Worm (Caenorhabditis elegans): ENCODE results near the gene sams-4.
A peak's percentile ranks its signal among the peaks of the same experiment; 100 is the strongest.

Gene sams-4

ce11 chrIV:5821997-5822396 lies 24.2 kb downstream of the sams-4 start:
- TF ChIP-seq tbx-7 (tag; optimal IDR thresholded peaks at IDR 0.05) (no peak), hlh-30 (tag; optimal IDR thresholded peaks at IDR 0.05; ENCODE audit: insufficient read depth) (peak; percentile 11), ahr-1 (tag; optimal IDR thresholded peaks at IDR 0.05) (no peak), ceh-18 (tag; optimal IDR thresholded peaks at IDR 0.05) (peak; percentile 4), unc-42 (tag; optimal IDR thresholded peaks at IDR 0.05) (peak; percentile 66), T23F11.4 (GFP tag; optimal IDR thresholded peaks at IDR 0.05) (no peak), ceh-22 (tag; optimal IDR thresholded peaks at IDR 0.05) (no peak)

DNA sequence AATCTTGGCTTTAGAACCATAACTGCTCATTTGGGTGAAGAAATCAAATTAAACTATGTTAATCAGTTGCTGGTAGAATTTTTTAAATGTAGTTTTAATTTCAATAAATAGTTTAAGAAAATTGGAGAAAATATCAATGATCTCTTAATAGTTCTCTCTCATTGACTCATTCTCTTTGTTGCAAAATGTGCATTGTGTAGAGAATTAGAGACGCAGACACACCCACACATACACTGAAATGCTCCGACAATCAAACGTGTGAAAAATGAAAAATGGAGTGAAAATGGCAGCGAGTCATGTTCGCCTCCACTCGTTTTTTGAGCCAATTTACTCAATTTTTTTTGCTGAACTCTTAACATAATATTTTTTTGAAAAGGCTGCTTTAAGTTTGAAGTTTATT lies 25.2 kb downstream of the sams-4 start:
- TF ChIP-seq unc-55 (GFP tag; optimal IDR thresholded peaks at IDR 0.05), result peak; percentile 76
- no peak for TF ChIP-seq syd-9 (tag; optimal IDR thresholded peaks at IDR 0.05)

DNA sequence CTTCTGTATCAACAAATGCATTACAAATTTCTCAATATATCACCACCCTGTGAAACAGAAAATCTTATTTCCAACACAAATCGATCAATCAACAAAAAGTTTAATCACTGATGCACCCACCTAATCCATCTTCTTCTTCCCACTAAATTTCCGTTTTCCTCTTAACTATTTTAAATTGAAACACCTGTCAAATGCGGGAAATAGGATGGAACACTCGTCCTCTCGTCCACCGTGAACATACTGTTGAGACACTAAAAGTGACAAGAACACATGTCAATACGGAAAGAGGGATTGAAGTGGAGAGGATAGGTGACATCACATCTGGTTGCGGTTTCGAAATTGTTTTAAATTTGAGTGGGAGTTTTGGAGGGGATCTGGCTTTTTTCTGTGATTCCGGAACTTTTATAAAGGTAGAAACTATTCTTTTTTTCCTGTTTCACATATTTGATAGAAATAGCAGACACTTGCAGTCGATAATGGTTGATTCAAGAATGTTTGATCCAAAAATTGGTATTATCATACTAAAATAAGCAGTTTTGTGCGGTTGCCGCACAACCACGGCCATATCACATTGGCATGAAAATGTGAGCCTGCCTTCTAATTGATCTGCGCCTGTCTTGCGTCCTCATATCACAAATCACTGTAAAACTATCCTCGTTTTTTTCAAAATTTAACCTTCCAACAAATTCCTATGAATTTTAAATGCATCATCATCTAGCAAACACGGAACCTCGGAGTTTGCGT lies 25.9 kb downstream of the sams-4 start:
- TF ChIP-seq tbx-2 (tag; optimal IDR thresholded peaks at IDR 0.05) (no peak), rnt-1 (tag; optimal IDR thresholded peaks at IDR 0.05) (peak; percentile 27), ceh-18 (tag; optimal IDR thresholded peaks at IDR 0.05) (no peak), unc-55 (GFP tag; optimal IDR thresholded peaks at IDR 0.05) (peak; percentile 93)

DNA sequence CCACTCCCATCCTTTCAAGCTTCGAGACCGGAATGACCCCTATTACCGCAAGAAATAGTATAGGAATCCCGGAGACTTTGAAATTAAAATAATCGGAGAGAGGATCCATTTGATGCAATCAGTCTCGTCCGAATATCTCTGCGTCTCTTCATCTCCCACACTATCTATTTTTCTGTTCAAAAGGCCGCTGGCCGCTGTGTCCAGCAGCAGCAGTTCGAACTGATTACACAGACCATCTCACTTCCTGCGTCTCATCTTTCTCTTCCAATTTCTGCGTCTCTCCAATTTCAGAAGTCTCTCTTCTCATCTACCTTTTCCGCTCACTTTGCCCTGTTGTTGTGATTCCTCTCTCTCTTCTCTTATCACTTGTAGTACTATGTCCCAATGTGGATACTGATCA lies 28.7 kb downstream of the sams-4 start:
- TF ChIP-seq sox-4 (tag; optimal IDR thresholded peaks at IDR 0.05) (no peak), ceh-18 (tag; optimal IDR thresholded peaks at IDR 0.05) (peak; percentile 59), madf-2 (tag; optimal IDR thresholded peaks at IDR 0.05) (no peak), syd-9 (tag; optimal IDR thresholded peaks at IDR 0.05) (no peak), F13H6.1 (tag; optimal IDR thresholded peaks at IDR 0.05) (peak; percentile 10), tbx-2 (tag; optimal IDR thresholded peaks at IDR 0.05) (no peak), nfya-1 (tag; optimal IDR thresholded peaks at IDR 0.05) (peak; percentile 47), ceh-34 (tag; optimal IDR thresholded peaks at IDR 0.05) (no peak), ceh-9 (tag; optimal IDR thresholded peaks at IDR 0.05) (no peak), ref-2 (tag; optimal IDR thresholded peaks at IDR 0.05) (peak; percentile 9), pax-1 (tag; optimal IDR thresholded peaks at IDR 0.05) (no peak), ceh-14 (tag; optimal IDR thresholded peaks at IDR 0.05) (no peak), elt-2 (tag; optimal IDR thresholded peaks at IDR 0.05) (peak; percentile 64), rnt-1 (tag; optimal IDR thresholded peaks at IDR 0.05) (peak; percentile 42), hlh-13 (GFP tag; optimal IDR thresholded peaks at IDR 0.05) (no peak), unc-55 (GFP tag; optimal IDR thresholded peaks at IDR 0.05) (peak; percentile 82), fax-1 (tag; optimal IDR thresholded peaks at IDR 0.05) (no peak)

DNA sequence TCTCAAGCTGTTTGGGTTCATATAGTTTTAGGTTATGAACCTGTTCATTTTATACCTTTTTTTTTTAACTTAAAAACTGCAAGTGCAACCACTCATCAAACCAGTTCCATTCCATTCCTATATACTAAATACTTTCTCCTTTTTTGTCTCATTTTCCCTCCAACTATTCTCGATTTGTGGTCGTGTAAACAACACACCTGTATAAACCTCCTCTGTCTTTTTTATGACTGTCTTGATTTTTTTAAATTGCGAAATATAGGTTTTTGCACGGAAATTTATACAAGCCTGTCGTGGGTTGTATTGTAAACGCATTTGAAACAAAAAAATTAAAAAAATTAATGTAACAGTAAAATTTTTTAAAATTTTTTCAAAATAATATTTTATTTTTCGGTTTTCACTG lies 29.7 kb downstream of the sams-4 start:
- TF ChIP-seq C08G9.2 (tag; optimal IDR thresholded peaks at IDR 0.05), result no peak
- TF ChIP-seq mec-3 (tag; optimal IDR thresholded peaks at IDR 0.05; ENCODE audit: borderline replicate concordance), result no peak
- TF ChIP-seq fax-1 (tag; optimal IDR thresholded peaks at IDR 0.05), result no peak
- no peak for TF ChIP-seq pat-9 (tag; optimal IDR thresholded peaks at IDR 0.05)
- TF ChIP-seq ahr-1 (tag; optimal IDR thresholded peaks at IDR 0.05), result no peak
- TF ChIP-seq tbx-7 (tag; optimal IDR thresholded peaks at IDR 0.05), result no peak
- TF ChIP-seq Y22D7AL.16 (tag; optimal IDR thresholded peaks at IDR 0.05), result no peak
- no peak for TF ChIP-seq hlh-8 (tag; optimal IDR thresholded peaks at IDR 0.05)
- no peak for TF ChIP-seq hlh-30 (tag; optimal IDR thresholded peaks at IDR 0.05; ENCODE audit: insufficient read depth)
- no peak for TF ChIP-seq ceh-19 (GFP tag; optimal IDR thresholded peaks at IDR 0.05)
- no peak for TF ChIP-seq pha-4 (tag; optimal IDR thresholded peaks at IDR 0.05)
- TF ChIP-seq unc-42 (tag; optimal IDR thresholded peaks at IDR 0.05), result no peak

DNA sequence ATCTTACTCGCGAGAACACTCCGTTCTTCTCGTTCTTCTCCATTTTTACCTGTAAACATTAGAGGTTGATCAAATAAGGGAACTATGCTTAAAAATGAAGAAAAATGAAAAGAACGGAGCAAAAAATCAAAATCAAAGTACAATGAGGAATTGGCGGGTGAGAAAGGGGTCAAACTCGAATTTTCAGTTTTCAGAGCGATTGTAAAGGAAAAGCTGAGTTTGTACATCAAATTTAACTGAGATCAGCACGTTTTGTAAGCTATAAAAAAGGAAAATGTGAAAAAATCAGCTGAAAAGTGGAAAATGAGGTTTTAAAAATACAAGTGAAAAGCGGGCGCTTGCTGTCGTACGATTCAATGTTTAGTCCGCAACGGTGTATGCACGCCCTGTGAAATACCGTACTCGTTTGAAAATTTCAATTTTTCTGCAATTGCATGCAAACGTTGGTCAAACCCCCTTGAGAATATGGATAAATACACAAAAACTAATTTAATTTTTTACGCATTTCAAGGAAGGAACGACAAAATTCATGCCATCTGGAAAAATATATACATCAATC lies 32.0 kb downstream of the sams-4 start, which contains the start of gene oops-1:
Gene oops-1, minus strand, starts transcription at position 51 of the 559 bp plus-strand sequence.
- no peak for TF ChIP-seq rnt-1 (tag; optimal IDR thresholded peaks at IDR 0.05)
- TF ChIP-seq ttx-3 (tag; optimal IDR thresholded peaks at IDR 0.05), result no peak
- TF ChIP-seq che-1 (tag; optimal IDR thresholded peaks at IDR 0.05), result no peak
- no peak for TF ChIP-seq K02D7.2 (tag; optimal IDR thresholded peaks at IDR 0.05)
- TF ChIP-seq C08G9.2 (tag; optimal IDR thresholded peaks at IDR 0.05), result no peak
- no peak for TF ChIP-seq syd-9 (tag; optimal IDR thresholded peaks at IDR 0.05)
- TF ChIP-seq nfya-1 (tag; optimal IDR thresholded peaks at IDR 0.05), result no peak
- no peak for TF ChIP-seq hlh-8 (tag; optimal IDR thresholded peaks at IDR 0.05)
- TF ChIP-seq nhr-232 (tag; optimal IDR thresholded peaks at IDR 0.05), result no peak
- TF ChIP-seq K09A11.1 (tag; optimal IDR thresholded peaks at IDR 0.05; ENCODE audit: insufficient read depth), result no peak
- TF ChIP-seq pag-3 (tag; optimal IDR thresholded peaks at IDR 0.05; ENCODE audit: borderline replicate concordance), result no peak
- TF ChIP-seq hlh-15 (tag; optimal IDR thresholded peaks at IDR 0.05), result no peak
- no peak for TF ChIP-seq elt-4 (tag; optimal IDR thresholded peaks at IDR 0.05)

Measured in whole organism, late embryonic.